Worm (Caenorhabditis elegans): ENCODE data around the gene C17B7.5.

DNA sequence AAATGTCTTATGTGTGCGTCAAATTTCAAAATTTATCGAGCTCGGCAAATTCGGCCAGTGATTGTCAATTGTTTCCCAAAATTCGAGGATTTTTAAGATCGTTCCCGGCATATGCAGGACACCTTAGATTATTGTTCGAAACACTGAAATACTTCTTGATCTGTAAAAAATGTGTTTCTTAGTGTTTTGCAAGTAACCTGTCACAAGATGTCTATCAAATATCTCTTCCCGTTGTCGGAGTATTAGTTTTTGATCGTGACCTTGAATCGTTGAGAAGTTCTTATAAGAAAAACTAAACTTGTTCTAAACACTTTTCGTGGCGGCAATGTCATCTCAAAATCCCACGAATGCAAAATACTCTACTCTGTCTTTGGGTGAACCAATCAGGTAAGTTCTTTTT is 29.0 kb downstream of the C17B7.5 start, which contains the start of gene C04E12.4:
- TF ChIP-seq B0310.2 (tag; optimal IDR thresholded peaks at IDR 0.05), result no peak
- no peak for TF ChIP-seq hmbx-1 (tag; optimal IDR thresholded peaks at IDR 0.05)
- no peak for TF ChIP-seq ama-1 (optimal IDR thresholded peaks at IDR 0.05)
- TF ChIP-seq flt-1 (GFP tag; IDR thresholded peaks at IDR 0.05), result no peak
